Worm (Caenorhabditis elegans): Measurements from ENCODE around the gene C25E10.5.
A peak's percentile ranks its signal among the peaks of the same experiment; 100 is the strongest.

The C25E10.5 gene

ce11 chrV:9081410-9081809 is 51.1 kb downstream of the C25E10.5 start:
- TF ChIP-seq pqm-1 (tag; optimal IDR thresholded peaks at IDR 0.05) (peak; percentile 44), nhr-28 (tag; optimal IDR thresholded peaks at IDR 0.05) (peak; percentile 38), zip-2 (tag; optimal IDR thresholded peaks at IDR 0.05) (no peak), Y48G9A.11 (GFP tag; IDR thresholded peaks at IDR 0.05) (no peak), ZK546.5 (tag; optimal IDR thresholded peaks at IDR 0.05) (no peak), mes-2 (tag; optimal IDR thresholded peaks at IDR 0.05; ENCODE audit: poor library complexity, severe bottlenecking) (no peak), dve-1 (tag; optimal IDR thresholded peaks at IDR 0.05; ENCODE audit: insufficient read depth) (peak; percentile 70), arid-1 (GFP tag; conservative IDR thresholded peaks at IDR 0.05) (no peak), nhr-25 (tag; optimal IDR thresholded peaks at IDR 0.05; ENCODE audit: borderline replicate concordance, insufficient read depth) (no peak), saeg-2 (GFP tag; IDR thresholded peaks at IDR 0.05) (no peak), hlh-11 (tag; optimal IDR thresholded peaks at IDR 0.05) (peak; percentile 57), ama-1 (optimal IDR thresholded peaks at IDR 0.05) (no peak), nhr-41 (GFP tag; IDR thresholded peaks at IDR 0.05) (no peak), daf-8 (GFP tag; IDR thresholded peaks at IDR 0.05) (no peak), lin-29 (GFP tag; IDR thresholded peaks at IDR 0.05) (no peak), madf-9 (GFP tag; conservative IDR thresholded peaks at IDR 0.05) (no peak), ztf-7 (tag; optimal IDR thresholded peaks at IDR 0.05) (no peak), daf-16 (GFP tag; optimal IDR thresholded peaks at IDR 0.05) (no peak), daf-16 (tag; optimal IDR thresholded peaks at IDR 0.05) (peak; percentile 71), aha-1 (tag) (peak; percentile 65), aly-2 (tag; optimal IDR thresholded peaks at IDR 0.05) (no peak), daf-12 (tag; optimal IDR thresholded peaks at IDR 0.05) (no peak), lin-13 (GFP tag; optimal IDR thresholded peaks at IDR 0.05) (no peak), mep-1 (tag; optimal IDR thresholded peaks at IDR 0.05) (no peak), unc-130 (GFP tag; optimal IDR thresholded peaks at IDR 0.05) (no peak), egl-27 (tag; optimal IDR thresholded peaks at IDR 0.05) (no peak), set-16 (GFP tag; IDR thresholded peaks at IDR 0.05) (no peak), lir-3 (tag; optimal IDR thresholded peaks at IDR 0.05) (no peak), snpc-4 (tag; optimal IDR thresholded peaks at IDR 0.05) (no peak), hif-1 (tag; optimal IDR thresholded peaks at IDR 0.05) (peak in 1 of 2 experiments; percentile 16), tra-1 (GFP tag; IDR thresholded peaks at IDR 0.05) (no peak), pha-4 (GFP tag; IDR thresholded peaks at IDR 0.05) (no peak), pha-4 (tag; optimal IDR thresholded peaks at IDR 0.05) (peak; percentile 62), Y5F2A.4 (GFP tag; optimal IDR thresholded peaks at IDR 0.05) (no peak), hlh-30 (tag; optimal IDR thresholded peaks at IDR 0.05; ENCODE audit: insufficient read depth) (peak; percentile 29), nhr-77 (tag; optimal IDR thresholded peaks at IDR 0.05) (peak; percentile 4), dpl-1 (GFP tag; optimal IDR thresholded peaks at IDR 0.05) (no peak)
